Worm (Caenorhabditis elegans) whole organism, L4 larva: ENCODE data around the gene C30G4.2.
A peak's percentile ranks its signal among the peaks of the same experiment; 100 is the strongest.

Experiments
- D1046.2 ChIP-seq: fragments of 200-800 bp; sonication (Bioruptor generic); IDR thresholded peaks from 2 replicates; pipeline ENCODE4 v1.3.6; 2022; ENCODE audit warnings: missing genetic modification characterization, missing compliant biosample characterization
- F10B5.3 ChIP-seq: sonication (generic microtip); optimal IDR thresholded peaks from 2 replicates; lab custom pipeline; 2016; ENCODE audit warnings: mild to moderate bottlenecking, missing genetic modification characterization, missing compliant biosample characterization
- F26F4.8 ChIP-seq: fragments of 200-800 bp; sonication (Bioruptor generic); conservative IDR thresholded peaks from 2 replicates; pipeline ENCODE4 v1.3.6; 2022; ENCODE audit warnings: missing genetic modification characterization, missing compliant biosample characterization
- F49E8.2 ChIP-seq: sonication (generic microtip); optimal IDR thresholded peaks from 2 replicates; lab custom pipeline; 2016; ENCODE audit warnings: missing compliant biosample characterization, mild to moderate bottlenecking, missing genetic modification characterization, borderline replicate concordance
- T20F7.1 ChIP-seq: fragments of 200-800 bp; sonication (Bioruptor generic); optimal IDR thresholded peaks from 2 replicates; lab custom pipeline; 2018; ENCODE audit warnings: mild to moderate bottlenecking, missing genetic modification characterization, missing compliant biosample characterization
- T26A8.4 ChIP-seq: fragments of 200-800 bp; sonication (Bioruptor generic); IDR thresholded peaks from 2 replicates; pipeline ENCODE4 v1.3.6; 2022; ENCODE audit warnings: missing genetic modification characterization, missing compliant biosample characterization
- ZK337.2 ChIP-seq: fragments of 200-800 bp; sonication (Bioruptor generic); IDR thresholded peaks from 2 replicates; pipeline ENCODE4 v1.3.6; 2022; ENCODE audit warnings: missing genetic modification reagents, missing genetic modification characterization, missing compliant biosample characterization
- aha-1 ChIP-seq: fragments of 150-350 bp; peaks from one replicate; lab custom pipeline; 2014; ENCODE audit warnings: missing biosample characterization, missing genetic modification characterization
- aly-2 ChIP-seq: sonication (generic microtip); optimal IDR thresholded peaks from 2 replicates; lab custom pipeline; 2018; ENCODE audit warnings: missing biosample characterization, missing genetic modification characterization
- ceh-28 ChIP-seq: fragments of 150-350 bp; optimal IDR thresholded peaks from 2 replicates; lab custom pipeline; 2014; ENCODE audit warnings: missing biosample characterization, missing genetic modification reagents, missing genetic modification characterization
- ceh-82 ChIP-seq: sonication (generic microtip); optimal IDR thresholded peaks from 2 replicates; lab custom pipeline; 2017; ENCODE audit warnings: missing biosample characterization, missing genetic modification characterization
- cey-2 ChIP-seq: sonication (generic microtip); optimal IDR thresholded peaks from 3 replicates; lab custom pipeline; 2017; ENCODE audit warnings: missing genetic modification characterization, mild to moderate bottlenecking, missing compliant biosample characterization, antibody characterized with exemption, borderline replicate concordance; ENCODE audit not compliant: insufficient read depth
- daf-12 ChIP-seq: fragments of 150-350 bp; optimal IDR thresholded peaks from 2 replicates; lab custom pipeline; 2014; ENCODE audit warnings: missing biosample characterization, missing genetic modification reagents, missing genetic modification characterization
- daf-16 ChIP-seq, 3 experiments: sonication (generic microtip); optimal IDR thresholded peaks; 2 replicates each; lab custom pipeline; 2016 to 2017; ENCODE audit warnings: missing genetic modification characterization in 3 of 3, missing genetic modification reagents in 3 of 3, mild to moderate bottlenecking in 2 of 3, missing compliant biosample characterization in 2 of 3, missing biosample characterization in 1 of 3, moderate library complexity in 1 of 3
- dmd-6 ChIP-seq: fragments of 200-800 bp; sonication (Bioruptor generic); IDR thresholded peaks from 2 replicates; pipeline ENCODE4 v1.3.6; 2022; ENCODE audit warnings: missing genetic modification reagents, missing genetic modification characterization, missing compliant biosample characterization
- dmd-8 ChIP-seq: fragments of 200-800 bp; sonication (Bioruptor generic); IDR thresholded peaks from 2 replicates; pipeline ENCODE4 v1.3.6; 2022; ENCODE audit warnings: missing genetic modification characterization, missing compliant biosample characterization
- dmd-9 ChIP-seq: fragments of 200-800 bp; sonication (Bioruptor generic); IDR thresholded peaks from 2 replicates; pipeline ENCODE4 v1.3.6; 2022; ENCODE audit warnings: missing genetic modification reagents, missing genetic modification characterization, missing compliant biosample characterization
- dve-1 ChIP-seq: sonication (generic microtip); optimal IDR thresholded peaks from 2 replicates; lab custom pipeline; 2017; ENCODE audit warnings: antibody characterized with exemption, mild to moderate bottlenecking, missing genetic modification characterization, missing compliant biosample characterization; ENCODE audit not compliant: insufficient read depth
- egl-43 ChIP-seq: fragments of 200-800 bp; sonication (Bioruptor generic); IDR thresholded peaks from 2 replicates; pipeline ENCODE4 v1.3.6; 2022; ENCODE audit warnings: missing genetic modification reagents, missing genetic modification characterization, missing compliant biosample characterization
- fkh-10 ChIP-seq: fragments of 150-350 bp; optimal IDR thresholded peaks from 2 replicates; lab custom pipeline; 2014; ENCODE audit warnings: missing biosample characterization, missing genetic modification reagents, missing genetic modification characterization
- fos-1 ChIP-seq: fragments of 150-350 bp; optimal IDR thresholded peaks from 2 replicates; lab custom pipeline; 2014; ENCODE audit warnings: missing biosample characterization, missing genetic modification characterization
- hlh-11 ChIP-seq: fragments of 200-800 bp; sonication (Bioruptor generic); optimal IDR thresholded peaks from 2 replicates; lab custom pipeline; 2018; ENCODE audit warnings: mild to moderate bottlenecking, missing genetic modification characterization, missing compliant biosample characterization
- jun-1 ChIP-seq: fragments of 150-350 bp; optimal IDR thresholded peaks from 2 replicates; lab custom pipeline; 2014; ENCODE audit warnings: missing biosample characterization, missing genetic modification reagents, missing genetic modification characterization
- lim-7 ChIP-seq: fragments of 200-800 bp; sonication (Bioruptor generic); IDR thresholded peaks from 2 replicates; pipeline ENCODE4 v1.3.6; 2022; ENCODE audit warnings: missing genetic modification characterization, missing compliant biosample characterization
- lin-15B ChIP-seq: fragments of 150-350 bp; sonication (generic microtip); optimal IDR thresholded peaks from 3 replicates; lab custom pipeline; 2014; ENCODE audit warnings: missing biosample characterization, missing genetic modification characterization
- mes-2 ChIP-seq: sonication (generic microtip); optimal IDR thresholded peaks from 2 replicates; lab custom pipeline; 2016; ENCODE audit warnings: missing genotype, mild to moderate bottlenecking, missing genetic modification characterization, missing compliant biosample characterization; ENCODE audit not compliant: poor library complexity, severe bottlenecking
- mxl-2 ChIP-seq: fragments of 200-800 bp; sonication (Bioruptor generic); conservative IDR thresholded peaks from 2 replicates; pipeline ENCODE4 v1.3.6; 2022; ENCODE audit warnings: missing genetic modification reagents, missing genetic modification characterization, missing compliant biosample characterization
- mxl-3 ChIP-seq: fragments of 200-800 bp; sonication (Bioruptor generic); optimal IDR thresholded peaks from 2 replicates; lab custom pipeline; 2018; ENCODE audit warnings: mild to moderate bottlenecking, missing genetic modification characterization, missing compliant biosample characterization
- nhr-10 ChIP-seq: fragments of 150-350 bp; optimal IDR thresholded peaks from 2 replicates; lab custom pipeline; 2014; ENCODE audit warnings: missing biosample characterization, missing genetic modification characterization
- nhr-111 ChIP-seq: fragments of 200-800 bp; sonication (Bioruptor generic); optimal IDR thresholded peaks from 2 replicates; lab custom pipeline; 2018; ENCODE audit warnings: mild to moderate bottlenecking, missing genetic modification characterization, missing compliant biosample characterization
- nhr-25 ChIP-seq: sonication (generic microtip); optimal IDR thresholded peaks from 2 replicates; lab custom pipeline; 2017; ENCODE audit warnings: missing genetic modification characterization, mild to moderate bottlenecking, missing compliant biosample characterization, antibody characterized with exemption, moderate library complexity, borderline replicate concordance; ENCODE audit not compliant: insufficient read depth
- nhr-28 ChIP-seq: fragments of 150-350 bp; optimal IDR thresholded peaks from 2 replicates; lab custom pipeline; 2014; ENCODE audit warnings: missing biosample characterization, missing genetic modification characterization
- nhr-42 ChIP-seq: fragments of 200-800 bp; sonication (Bioruptor generic); IDR thresholded peaks from 2 replicates; pipeline ENCODE4 v1.3.6; 2022; ENCODE audit warnings: missing genetic modification characterization, missing compliant biosample characterization
- pha-4 ChIP-seq, 2 experiments: fragments of 150-350 bp in 1 of 2; fragments of 200-800 bp in 1 of 2; sonication (Bioruptor generic) in 1 of 2; IDR thresholded peaks in 1 of 2; optimal IDR thresholded peaks in 1 of 2; 2 replicates each; pipeline versions ENCODE4 v1.3.6 to Lab custom; 2014 to 2022; ENCODE audit warnings: missing genetic modification characterization in 2 of 2, missing genetic modification reagents in 2 of 2, missing biosample characterization in 1 of 2, missing compliant biosample characterization in 1 of 2
- pqm-1 ChIP-seq: sonication (generic microtip); optimal IDR thresholded peaks from 2 replicates; lab custom pipeline; 2017; ENCODE audit warnings: missing biosample characterization, missing genetic modification characterization
- rbr-2 ChIP-seq: sonication (generic microtip); optimal IDR thresholded peaks from 2 replicates; lab custom pipeline; 2016; ENCODE audit warnings: missing genotype, missing genetic modification characterization, missing compliant biosample characterization
- saeg-2 ChIP-seq: fragments of 200-800 bp; sonication (Bioruptor generic); IDR thresholded peaks from 2 replicates; pipeline ENCODE4 v1.3.6; 2022; ENCODE audit warnings: missing genetic modification reagents, missing genetic modification characterization, missing compliant biosample characterization
- set-16 ChIP-seq: fragments of 200-800 bp; sonication (Bioruptor generic); IDR thresholded peaks from 2 replicates; pipeline ENCODE4 v1.3.6; 2022; ENCODE audit warnings: missing genetic modification reagents, missing genetic modification characterization, missing compliant biosample characterization
- skn-1 ChIP-seq: fragments of 150-350 bp; optimal IDR thresholded peaks from 2 replicates; lab custom pipeline; 2014; ENCODE audit warnings: missing biosample characterization, missing genetic modification characterization
- snpc-1.2 ChIP-seq: fragments of 200-800 bp; sonication (Bioruptor generic); IDR thresholded peaks from 2 replicates; pipeline ENCODE4 v1.3.6; 2022; ENCODE audit warnings: missing genetic modification reagents, missing genetic modification characterization, missing compliant biosample characterization
- snpc-4 ChIP-seq: fragments of 150-350 bp; optimal IDR thresholded peaks from 2 replicates; lab custom pipeline; 2014; ENCODE audit warnings: missing biosample characterization, missing genetic modification characterization
- spr-1 ChIP-seq: sonication (generic microtip); optimal IDR thresholded peaks from 2 replicates; lab custom pipeline; 2016; ENCODE audit warnings: mild to moderate bottlenecking, missing genetic modification characterization, missing compliant biosample characterization
- spr-3 ChIP-seq: fragments of 200-800 bp; sonication (Bioruptor generic); optimal IDR thresholded peaks from 2 replicates; lab custom pipeline; 2018; ENCODE audit warnings: mild to moderate bottlenecking, missing genetic modification characterization, missing compliant biosample characterization
- tag-97 ChIP-seq: fragments of 200-800 bp; sonication (Bioruptor generic); IDR thresholded peaks from 2 replicates; pipeline ENCODE4 v1.3.6; 2022; ENCODE audit warnings: missing genetic modification characterization, missing compliant biosample characterization
- unc-130 ChIP-seq: sonication (generic microtip); optimal IDR thresholded peaks from 2 replicates; lab custom pipeline; 2016; ENCODE audit warnings: missing genetic modification reagents, missing genetic modification characterization, missing compliant biosample characterization
- unc-62 ChIP-seq, 3 experiments: fragments of 150-350 bp in 1 of 3; sonication (generic microtip); optimal IDR thresholded peaks in 2 of 3; peaks in 1 of 3; 1 replicate in 1 of 3; 2 replicates in 2 of 3; lab custom pipeline; 2014 to 2017; ENCODE audit warnings: missing biosample characterization in 3 of 3, missing genetic modification characterization in 3 of 3, missing genetic modification reagents in 3 of 3, missing genotype in 1 of 3
- zip-2 ChIP-seq: fragments of 150-350 bp; optimal IDR thresholded peaks from 2 replicates; lab custom pipeline; 2014; ENCODE audit warnings: missing biosample characterization, missing genetic modification characterization
- ztf-11 ChIP-seq: fragments of 150-350 bp; optimal IDR thresholded peaks from 2 replicates; lab custom pipeline; 2014; ENCODE audit warnings: missing biosample characterization, missing genetic modification characterization
- ztf-7 ChIP-seq: fragments of 150-350 bp; optimal IDR thresholded peaks from 2 replicates; lab custom pipeline; 2014; ENCODE audit warnings: missing biosample characterization, missing genetic modification characterization

C30G4.2 gene

ce11 chrX:17063749-17064252 is 18.4 kb upstream of the C30G4.2 start:
- TF ChIP-seq dve-1 (tag; lab: Kevin White, UChicago) (peak; percentile 84), pha-4 (GFP tag; IDR thresholded peaks at IDR 0.05; lab: Robert Waterston, UW) (peak; percentile 53; the same call in 1 of the 2 replicates), pha-4 (tag; optimal IDR thresholded peaks at IDR 0.05; lab: Kevin White, UChicago) (peak; percentile 54), lin-15B (tag; lab: Kevin White, UChicago) (no peak), lim-7 (GFP tag; lab: Robert Waterston, UW) (no peak), spr-3 (no peak), daf-12 (tag; lab: Kevin White, UChicago) (no peak), fos-1 (peak; percentile 2), hlh-11 (peak; percentile 97), ceh-82 (tag; lab: Kevin White, UChicago) (no peak), T20F7.1 (peak; percentile 71), F26F4.8 (no peak), ZK337.2 (no peak), nhr-28 (tag; lab: Kevin White, UChicago) (peak; percentile 92), dmd-9 (GFP tag; lab: Robert Waterston, UW) (no peak), F10B5.3 (no peak), tag-97 (GFP tag; lab: Robert Waterston, UW) (no peak), fkh-10 (GFP tag; lab: Kevin White, UChicago) (no peak), unc-62 (GFP tag; optimal IDR thresholded peaks at IDR 0.05 in 1 of 2; lab: Kevin White, UChicago) (peak in 1 of 2 experiments; percentile 94), unc-62 (tag; optimal IDR thresholded peaks at IDR 0.05; lab: Kevin White, UChicago) (no peak), mxl-3 (GFP tag; lab: Kevin White, UChicago) (peak; percentile 88), nhr-42 (GFP tag; lab: Robert Waterston, UW) (no peak), mxl-2 (GFP tag; lab: Robert Waterston, UW) (peak; percentile 93), F49E8.2 (tag; lab: Kevin White, UChicago) (no peak), nhr-111 (no peak), set-16 (GFP tag; lab: Robert Waterston, UW) (0 out of 2 replicates have a peak, but pooled peaks have one; percentile 8), egl-43 (GFP tag; lab: Robert Waterston, UW) (no peak), saeg-2 (GFP tag; lab: Robert Waterston, UW) (no peak), mes-2 (no peak), jun-1 (tag; lab: Kevin White, UChicago) (peak; percentile 16), D1046.2 (no peak), dmd-6 (GFP tag; lab: Robert Waterston, UW) (peak; percentile 100), snpc-4 (tag; lab: Kevin White, UChicago) (no peak), nhr-10 (tag; lab: Kevin White, UChicago) (no peak), nhr-25 (tag; lab: Kevin White, UChicago) (no peak), skn-1 (no peak), T26A8.4 (GFP tag; lab: Robert Waterston, UW) (peak; percentile 53; the same call in 1 of the 2 replicates), ztf-7 (tag; lab: Kevin White, UChicago) (no peak), cey-2 (peak; percentile 84), daf-16 (GFP tag; optimal IDR thresholded peaks at IDR 0.05; lab: Kevin White, UChicago) (no peak), daf-16 (tag; optimal IDR thresholded peaks at IDR 0.05; lab: Kevin White, UChicago) (peak; percentile 94), dmd-8 (no peak), unc-130 (no peak), rbr-2 (tag; lab: Kevin White, UChicago) (no peak), snpc-1.2 (GFP tag; lab: Robert Waterston, UW) (no peak), aha-1 (tag; lab: Kevin White, UChicago) (peak; percentile 57), ztf-11 (no peak), ceh-28 (tag; lab: Kevin White, UChicago) (no peak), aly-2 (tag; lab: Kevin White, UChicago) (no peak), spr-1 (tag; lab: Kevin White, UChicago) (no peak), pqm-1 (tag; lab: Kevin White, UChicago) (peak; percentile 31), zip-2 (no peak)
